Fruit fly (Drosophila melanogaster): Measurements from ENCODE around the gene CG42464.

dm6 chr2L:3737682-3738081, 38.4 kb downstream of the CG42464 start:
- TF ChIP-seq CG1529 (GFP tag; optimal IDR thresholded peaks at IDR 0.05) (no peak), psq (GFP tag; optimal IDR thresholded peaks at IDR 0.05) (no peak), NC2β (GFP tag; optimal IDR thresholded peaks at IDR 0.05) (no peak), klu (GFP tag; IDR thresholded peaks at IDR 0.05) (no peak), Fer2 (tag; optimal IDR thresholded peaks at IDR 0.05) (no peak), sug (tag; optimal IDR thresholded peaks at IDR 0.05) (no peak)

Data from whole organism, embryonic.